Worm (Caenorhabditis elegans): ENCODE results near the gene E02C12.8.

Gene E02C12.8

DNA sequence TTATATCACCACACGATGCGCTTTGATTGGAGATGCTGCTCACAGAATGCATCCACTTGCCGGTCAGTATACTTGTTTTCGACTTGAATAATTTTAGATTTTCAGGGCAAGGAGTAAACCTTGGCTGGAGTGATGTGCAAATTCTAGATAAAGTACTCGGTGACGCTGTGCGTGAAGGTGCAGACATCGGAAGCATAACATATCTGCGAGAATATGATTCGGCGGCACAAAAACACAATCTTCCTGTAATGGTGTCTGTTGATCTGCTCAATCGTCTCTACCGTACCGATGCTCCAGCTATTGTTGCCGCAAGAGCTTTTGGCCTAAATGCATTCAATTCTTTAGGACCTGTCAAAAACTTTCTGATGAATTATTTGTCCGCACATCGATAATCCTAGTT, 35.0 kb downstream of the E02C12.8 start:
- TF ChIP-seq lir-1 (GFP tag; conservative IDR thresholded peaks at IDR 0.05): peak; percentile 41; the same call in 1 of the 2 replicates
- no peak for TF ChIP-seq ztf-22 (GFP tag; optimal IDR thresholded peaks at IDR 0.05)
- no peak for TF ChIP-seq ztf-6 (GFP tag; IDR thresholded peaks at IDR 0.05)
- peak; percentile 57 for TF ChIP-seq tlf-1 (GFP tag; optimal IDR thresholded peaks at IDR 0.05)
- no peak for TF ChIP-seq F55B11.4 (tag; optimal IDR thresholded peaks at IDR 0.05; ENCODE audit: borderline replicate concordance, insufficient read depth)
- no peak for TF ChIP-seq C17E4.6 (GFP tag; IDR thresholded peaks at IDR 0.05)
- no peak for TF ChIP-seq tbx-9 (tag; optimal IDR thresholded peaks at IDR 0.05; ENCODE audit: borderline replicate concordance)
- TF ChIP-seq madf-10 (tag; optimal IDR thresholded peaks at IDR 0.05): peak; percentile 58
- no peak for TF ChIP-seq K11D2.4 (GFP tag; IDR thresholded peaks at IDR 0.05)
- 0 out of 2 replicates have a peak, but pooled peaks have one; percentile 15 for TF ChIP-seq hmg-1.2 (GFP tag; IDR thresholded peaks at IDR 0.05)
- TF ChIP-seq hlh-26 (GFP tag; conservative IDR thresholded peaks at IDR 0.05): no peak
- TF ChIP-seq ztf-28 (GFP tag; IDR thresholded peaks at IDR 0.05): 0 out of 2 replicates have a peak, but pooled peaks have one; percentile 61
- peak; percentile 75 for TF ChIP-seq C06A6.2 (GFP tag; conservative IDR thresholded peaks at IDR 0.05)
- TF ChIP-seq hrde-1 (tag; optimal IDR thresholded peaks at IDR 0.05; ENCODE audit: borderline replicate concordance): peak; percentile 52
- TF ChIP-seq dpff-1 (tag; optimal IDR thresholded peaks at IDR 0.05): no peak
- TF ChIP-seq nfya-1 (tag; optimal IDR thresholded peaks at IDR 0.05; ENCODE audit: borderline replicate concordance, insufficient read depth): no peak
- TF ChIP-seq F57C9.4 (tag; optimal IDR thresholded peaks at IDR 0.05): no peak
- peak; percentile 96 for TF ChIP-seq ama-1 (optimal IDR thresholded peaks at IDR 0.05)
- no peak for TF ChIP-seq ama-1 (GFP tag; optimal IDR thresholded peaks at IDR 0.05)
- TF ChIP-seq lin-54 (GFP tag; optimal IDR thresholded peaks at IDR 0.05): no peak
- no peak for TF ChIP-seq zfh-2 (GFP tag; conservative IDR thresholded peaks at IDR 0.05)
- no peak for TF ChIP-seq ekl-4 (GFP tag; IDR thresholded peaks at IDR 0.05)
- TF ChIP-seq ceh-91 (GFP tag; IDR thresholded peaks at IDR 0.05): no peak
- TF ChIP-seq ZK185.1 (tag; optimal IDR thresholded peaks at IDR 0.05; ENCODE audit: poor library complexity, severe bottlenecking): peak; percentile 75
- no peak for TF ChIP-seq mcd-1 (GFP tag; IDR thresholded peaks at IDR 0.05)
- no peak for TF ChIP-seq dox-1 (GFP tag; IDR thresholded peaks at IDR 0.05)
- 0 out of 2 replicates have a peak, but pooled peaks have one; percentile 49 for TF ChIP-seq let-526 (GFP tag; IDR thresholded peaks at IDR 0.05)
- TF ChIP-seq egrh-3 (GFP tag; IDR thresholded peaks at IDR 0.05): no peak
- peak; percentile 83 for TF ChIP-seq repo-1 (tag; optimal IDR thresholded peaks at IDR 0.05)
- TF ChIP-seq attf-5 (GFP tag; optimal IDR thresholded peaks at IDR 0.05): peak; percentile 17
- no peak for TF ChIP-seq rcor-1 (GFP tag; IDR thresholded peaks at IDR 0.05)
- TF ChIP-seq chd-7 (tag; optimal IDR thresholded peaks at IDR 0.05): peak; percentile 49
- TF ChIP-seq nfyb-1 (GFP tag; IDR thresholded peaks at IDR 0.05): no peak; the same call in 1 of the 2 replicates
- no peak for TF ChIP-seq T26A5.8 (tag; optimal IDR thresholded peaks at IDR 0.05)
- TF ChIP-seq K12H6.12 (tag; optimal IDR thresholded peaks at IDR 0.05): no peak
- 0 out of 2 replicates have a peak, but pooled peaks have one; percentile 80 for TF ChIP-seq F37B4.10 (GFP tag; IDR thresholded peaks at IDR 0.05)
- TF ChIP-seq efl-1 (GFP tag; optimal IDR thresholded peaks at IDR 0.05): no peak
- TF ChIP-seq lag-1 (GFP tag; IDR thresholded peaks at IDR 0.05): no peak
- TF ChIP-seq Y79H2A.3 (GFP tag; conservative IDR thresholded peaks at IDR 0.05): peak; percentile 80; the same call in 1 of the 2 replicates
- peak; percentile 58; the same call in 1 of the 2 replicates for TF ChIP-seq lin-26 (GFP tag; IDR thresholded peaks at IDR 0.05)
- no peak for TF ChIP-seq snpc-1.1 (tag; optimal IDR thresholded peaks at IDR 0.05; ENCODE audit: insufficient read depth)
- no peak for TF ChIP-seq pbrm-1 (GFP tag; IDR thresholded peaks at IDR 0.05)
- TF ChIP-seq ztf-3 (GFP tag; optimal IDR thresholded peaks at IDR 0.05): no peak
- TF ChIP-seq snpc-1.3 (tag; optimal IDR thresholded peaks at IDR 0.05; ENCODE audit: insufficient read depth): no peak
- TF ChIP-seq tbp1 (GFP tag; optimal IDR thresholded peaks at IDR 0.05): peak; percentile 3
- no peak for TF ChIP-seq rec-8 (tag; optimal IDR thresholded peaks at IDR 0.05)
- no peak for TF ChIP-seq bed-1 (GFP tag; IDR thresholded peaks at IDR 0.05)
- TF ChIP-seq cebp-2 (GFP tag; IDR thresholded peaks at IDR 0.05): 0 out of 2 replicates have a peak, but pooled peaks have one; percentile 40

Data from whole organism, young adult.